Worm (Caenorhabditis elegans): ENCODE results near the gene lam-1.
"Not testable (repeated sequence)": the region's sequence is repeated elsewhere in the genome, so short reads cannot be mapped to it uniquely, and the experiment has no call there.

lam-1 gene

DNA sequence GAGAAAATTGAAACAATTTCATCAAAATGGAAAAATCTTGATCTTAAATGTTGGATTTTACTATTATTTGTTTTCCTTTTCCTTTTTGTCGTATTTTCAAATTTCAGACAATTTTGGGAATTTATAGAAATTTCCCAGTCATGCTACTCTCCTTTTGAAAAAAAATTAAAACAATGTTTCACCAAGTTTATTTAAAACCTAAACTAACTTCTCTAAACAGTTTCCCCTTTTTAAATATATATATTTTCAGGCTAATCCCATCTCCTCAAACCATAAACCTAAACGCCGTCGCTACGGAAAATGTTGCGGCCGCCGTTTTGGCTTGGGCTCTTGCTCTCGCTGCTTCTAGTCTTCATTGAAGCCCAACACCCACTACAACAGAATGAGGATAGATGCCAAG, at the start of gene lam-1:
Gene lam-1, plus strand, starts transcription at position 301 of the 400 bp plus-strand sequence.
- TF ChIP-seq unc-62 (GFP tag; optimal IDR thresholded peaks at IDR 0.05): no peak

DNA sequence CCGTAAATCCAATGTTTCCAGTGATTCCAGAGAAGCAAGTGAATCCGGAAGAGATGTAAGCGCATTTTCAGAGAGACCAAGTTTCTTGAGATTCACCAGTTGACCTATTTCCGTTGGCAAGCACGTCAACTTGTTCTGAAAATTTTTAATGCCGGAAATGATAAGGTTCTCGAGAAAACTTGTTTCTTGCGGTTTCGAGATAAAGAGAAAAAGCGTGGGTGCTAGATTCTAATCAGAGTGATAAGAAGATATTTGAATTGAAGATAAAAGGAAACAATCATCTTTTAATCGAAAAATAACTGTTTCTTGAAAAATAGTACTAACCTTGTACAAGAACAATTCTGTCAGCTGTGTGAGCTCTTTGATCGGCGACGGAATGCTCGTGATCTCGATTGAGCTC, 41.4 kb upstream of the lam-1 start:
- TF ChIP-seq unc-62 (GFP tag; optimal IDR thresholded peaks at IDR 0.05): no peak

DNA sequence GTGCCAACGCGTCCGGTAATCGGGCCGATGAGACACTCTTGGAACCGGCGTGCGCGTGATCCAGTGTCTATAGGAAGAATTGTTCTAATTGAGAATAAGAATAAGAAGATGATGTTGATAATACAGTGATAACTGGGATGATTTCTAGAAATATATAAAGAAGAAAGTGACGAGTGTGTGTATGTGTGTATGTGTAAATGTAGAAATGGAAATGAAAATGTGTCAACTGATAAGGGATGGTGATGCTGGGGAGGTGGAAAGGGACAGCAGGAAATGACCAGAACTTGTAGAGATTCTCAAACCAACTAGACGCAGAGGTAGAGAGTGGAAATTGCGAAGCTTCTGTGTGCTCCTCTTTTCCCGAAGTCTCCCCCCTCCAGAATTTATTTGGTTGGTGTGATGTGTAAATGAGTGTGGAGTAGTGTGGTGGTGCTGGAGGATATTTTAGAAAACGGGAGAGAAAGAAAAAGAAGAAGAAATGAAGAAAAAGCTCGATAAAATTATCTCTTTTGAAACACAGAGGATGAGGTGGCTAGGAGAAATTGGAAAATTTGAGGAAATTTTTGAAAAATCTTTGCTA, 39.3 kb upstream of the lam-1 start:
- no peak for TF ChIP-seq unc-62 (GFP tag; optimal IDR thresholded peaks at IDR 0.05)

DNA sequence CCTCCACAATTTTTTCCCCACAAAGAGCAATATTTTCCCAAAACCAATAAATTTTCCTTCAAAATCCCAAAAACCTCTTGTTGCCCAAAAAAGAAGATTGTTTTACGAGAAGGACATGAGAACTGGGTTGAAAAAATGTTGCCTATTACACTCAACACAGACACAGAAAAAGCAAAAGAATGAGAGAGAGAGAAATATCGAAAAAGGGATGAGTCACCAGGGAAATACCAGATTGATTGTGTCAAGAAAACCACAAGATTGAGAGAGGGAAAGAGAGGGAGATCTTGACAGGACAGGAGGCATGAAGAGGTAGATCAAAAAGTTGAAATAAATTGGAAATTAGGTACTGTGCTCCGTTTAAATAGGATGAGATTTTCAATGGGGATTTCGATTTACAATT, 38.3 kb upstream of the lam-1 start:
- TF ChIP-seq unc-62 (GFP tag; optimal IDR thresholded peaks at IDR 0.05): no peak

DNA sequence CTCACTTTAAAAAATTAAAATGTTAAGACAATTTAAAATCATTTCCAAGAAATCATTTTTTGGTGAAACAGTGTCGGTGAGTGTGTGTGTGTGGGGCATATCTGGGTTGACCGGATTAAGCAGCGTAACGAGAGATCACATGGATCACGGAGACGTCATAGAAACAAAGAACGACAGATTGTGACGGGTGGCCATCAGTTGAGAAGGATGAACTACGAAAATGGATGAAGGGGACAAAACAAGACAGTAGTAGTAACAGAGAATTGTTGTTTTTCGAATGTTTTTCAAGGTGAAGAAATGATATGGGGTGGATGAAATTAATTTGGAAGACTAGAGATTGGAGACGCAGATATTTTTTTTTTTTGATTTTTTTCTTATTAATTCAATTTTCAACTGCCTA, 36.6 kb upstream of the lam-1 start:
- TF ChIP-seq unc-62 (GFP tag; optimal IDR thresholded peaks at IDR 0.05): no peak

DNA sequence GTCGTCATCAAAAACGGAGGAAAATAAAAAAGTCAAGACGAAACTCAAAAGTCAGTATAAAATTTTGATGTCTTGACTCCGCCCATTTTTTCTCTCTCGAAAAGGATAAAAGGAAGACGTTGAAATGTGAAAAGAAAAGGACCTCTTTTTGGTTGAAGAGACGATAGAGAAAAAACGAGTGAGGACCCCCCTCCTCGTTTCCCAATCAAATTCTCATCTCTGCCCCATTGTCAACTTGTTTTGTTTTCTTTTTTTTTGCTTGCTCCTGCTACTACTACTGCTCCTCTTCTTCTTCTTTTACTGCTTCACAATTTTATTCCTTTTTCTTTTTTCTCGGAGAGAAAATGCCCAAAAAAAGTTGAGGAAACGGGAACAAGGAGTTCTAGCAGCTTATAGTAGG, 35.3 kb upstream of the lam-1 start:
- no peak for TF ChIP-seq unc-62 (GFP tag; optimal IDR thresholded peaks at IDR 0.05)

DNA sequence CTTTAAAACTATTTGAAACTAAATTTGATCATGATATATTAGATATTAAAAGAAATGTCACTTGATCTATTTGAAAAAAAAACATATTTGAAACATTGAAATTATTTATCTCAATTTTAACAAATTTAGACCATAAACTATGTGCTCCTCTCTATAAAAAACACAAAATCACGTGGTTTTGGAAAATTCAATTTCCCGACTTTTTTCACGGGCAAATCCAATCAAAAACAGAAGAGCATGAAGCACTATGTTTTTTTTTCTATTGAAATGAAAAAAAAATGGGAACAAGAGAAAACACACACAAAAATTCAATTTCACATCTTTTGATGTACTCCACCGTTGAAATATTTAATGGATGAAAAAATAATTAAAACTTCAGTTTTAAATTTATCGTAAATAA, 33.9 kb upstream of the lam-1 start:
- TF ChIP-seq unc-62 (GFP tag; optimal IDR thresholded peaks at IDR 0.05): no peak

DNA sequence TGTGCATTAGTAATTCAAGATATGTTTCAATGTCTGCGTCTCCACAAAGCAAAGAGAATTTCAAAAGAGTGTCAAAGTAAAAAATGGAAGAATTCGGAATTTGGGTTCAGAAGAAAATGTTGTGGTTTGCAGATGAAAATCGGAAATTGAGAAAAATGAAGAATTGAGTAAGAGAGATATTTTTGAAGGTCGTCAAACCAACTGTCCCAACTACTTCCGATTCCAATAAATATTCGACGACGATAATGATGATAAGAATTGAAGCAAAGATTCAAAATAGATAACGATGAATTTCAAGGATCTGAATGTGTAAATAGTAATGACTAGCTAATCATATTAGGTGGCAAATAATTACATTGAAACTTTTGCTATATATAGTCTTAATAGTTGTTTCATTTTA, 33.2 kb upstream of the lam-1 start:
- no peak for TF ChIP-seq unc-62 (GFP tag; optimal IDR thresholded peaks at IDR 0.05)

DNA sequence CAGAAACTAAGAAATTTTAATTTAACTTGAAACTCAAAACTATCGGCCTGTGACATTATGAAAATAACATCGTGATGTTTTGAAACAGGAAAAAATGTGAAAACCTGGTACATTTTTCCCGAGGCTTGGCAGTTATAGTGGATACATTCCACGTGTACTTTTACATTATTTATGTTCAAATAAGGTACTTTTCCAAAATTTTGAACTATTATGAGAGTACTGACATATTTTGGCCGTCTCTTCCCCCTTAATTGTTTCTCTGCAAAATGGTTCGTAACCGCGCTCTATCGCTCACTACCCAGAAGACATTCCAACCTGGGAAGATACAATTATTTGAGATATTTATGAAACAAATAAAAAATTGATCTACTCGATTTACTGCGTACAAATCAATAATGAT, 23.3 kb upstream of the lam-1 start, which contains the start of gene C24D10.5:
Gene C24D10.5, plus strand, starts transcription at position 301 of the 400 bp plus-strand sequence.
- no peak for TF ChIP-seq unc-62 (GFP tag; optimal IDR thresholded peaks at IDR 0.05)

DNA sequence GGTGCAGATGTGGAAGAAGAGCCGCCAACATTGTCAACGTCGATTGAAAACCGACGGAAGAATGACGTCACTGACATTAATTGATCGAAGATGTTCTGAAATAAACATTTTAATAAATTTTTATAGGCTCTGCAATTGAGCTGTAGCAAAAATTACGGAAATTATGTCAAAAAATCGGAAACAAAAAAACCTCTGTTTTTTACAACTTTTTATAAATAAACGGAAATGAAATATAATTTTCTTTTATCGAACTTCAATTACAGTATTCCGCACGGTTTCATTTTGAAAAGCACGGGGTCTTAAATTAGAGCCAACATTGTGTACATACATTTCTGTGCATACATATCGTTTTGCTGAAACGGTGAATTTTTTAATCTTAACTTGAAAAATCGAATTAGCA, 20.7 kb upstream of the lam-1 start, which contains the start of gene soc-2:
Gene soc-2, minus strand, starts transcription at position 101 of the 400 bp plus-strand sequence.
- no peak for TF ChIP-seq unc-62 (GFP tag; optimal IDR thresholded peaks at IDR 0.05)

DNA sequence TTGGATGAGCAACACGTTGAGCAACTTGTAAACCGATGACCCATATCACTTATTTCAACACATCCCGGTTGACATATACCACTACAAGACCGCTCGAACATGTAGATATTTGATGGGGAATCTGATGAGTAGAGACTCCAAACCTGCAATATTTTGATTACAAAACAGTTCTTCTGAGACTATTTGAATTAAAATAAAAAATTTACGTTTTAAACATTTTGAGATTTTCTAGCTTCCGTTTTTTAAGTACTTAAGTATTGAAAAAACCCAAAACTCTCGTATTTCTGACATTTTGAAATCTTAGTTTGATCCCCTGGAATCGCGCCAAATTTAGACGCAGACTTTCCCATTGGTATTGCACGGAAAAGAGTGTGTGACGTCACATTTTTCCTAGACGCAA, 15.9 kb upstream of the lam-1 start, which contains the start of gene C24D10.49:
Gene C24D10.49, minus strand, starts transcription at position 101 of the 400 bp plus-strand sequence.
- no peak for TF ChIP-seq unc-62 (GFP tag; optimal IDR thresholded peaks at IDR 0.05)

DNA sequence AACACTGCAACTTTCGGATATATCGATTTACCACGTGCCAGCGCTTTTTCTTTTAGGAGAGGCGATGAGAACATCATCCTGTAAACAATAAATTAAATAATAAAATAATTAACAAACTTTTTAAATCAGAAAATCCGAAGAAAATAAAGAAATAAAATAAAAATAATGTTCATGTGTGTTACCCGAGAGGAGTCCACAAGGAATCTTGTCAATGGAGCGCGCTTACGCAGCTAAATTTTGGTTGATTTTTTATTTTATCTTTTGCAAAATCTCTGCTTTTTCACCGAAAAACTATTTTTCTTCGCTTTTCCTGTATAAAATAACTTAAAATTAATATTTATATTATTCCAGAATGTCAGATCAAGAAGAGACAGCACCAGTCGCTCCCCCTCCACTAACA, 13.0 kb upstream of the lam-1 start, which contains the start of the genes C24D10.6 and C24D10.4:
Gene C24D10.6, minus strand, starts transcription at position 78 of the 400 bp plus-strand sequence.
Gene C24D10.4, plus strand, starts transcription at position 352 of the 400 bp plus-strand sequence.
- no peak for TF ChIP-seq unc-62 (GFP tag; optimal IDR thresholded peaks at IDR 0.05)

DNA sequence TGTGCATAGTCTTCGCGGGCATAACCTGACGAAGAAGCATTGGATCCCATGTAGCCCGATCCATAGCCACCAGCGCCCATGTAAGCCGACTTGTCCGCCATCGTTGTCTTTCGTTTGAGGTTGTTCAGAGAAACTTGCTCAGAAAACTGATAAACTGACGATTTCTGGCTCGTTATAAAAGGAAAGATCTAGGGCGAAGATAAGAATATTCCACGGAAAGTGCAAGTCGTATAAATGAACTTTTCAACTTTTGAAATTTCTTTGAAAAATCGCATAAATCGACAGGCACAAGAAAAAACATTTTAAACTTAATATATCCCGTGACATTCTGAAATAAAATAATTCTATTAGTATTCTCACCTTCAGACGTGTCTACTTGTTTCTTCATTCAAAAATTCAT, 10.2 kb upstream of the lam-1 start, which contains the start of the genes nspd-3 and C24D10.2:
Gene nspd-3, minus strand, starts transcription at position 101 of the 400 bp plus-strand sequence.
Gene C24D10.2, plus strand, starts transcription at position 399 of the 400 bp plus-strand sequence.
- not testable (repeated sequence) for TF ChIP-seq unc-62 (GFP tag; optimal IDR thresholded peaks at IDR 0.05)

DNA sequence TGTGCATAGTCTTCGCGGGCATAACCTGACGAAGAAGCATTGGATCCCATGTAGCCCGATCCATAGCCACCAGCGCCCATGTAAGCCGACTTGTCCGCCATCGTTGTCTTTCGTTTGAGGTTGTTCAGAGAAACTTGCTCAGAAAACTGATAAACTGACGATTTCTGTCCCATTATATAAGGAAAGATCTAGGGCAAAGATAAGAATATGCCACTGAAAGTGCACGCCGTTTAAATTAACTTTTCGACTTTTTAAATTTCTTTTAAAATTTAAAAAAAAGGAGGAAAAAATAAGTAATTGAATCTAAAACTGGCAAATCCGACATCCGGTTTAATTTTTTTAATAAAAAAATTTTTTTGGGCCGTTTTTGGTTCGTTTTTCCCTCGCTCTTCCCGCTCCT, 7.5 kb upstream of the lam-1 start, which contains the start of gene nspd-6:
Gene nspd-6, minus strand, starts transcription at position 101 of the 400 bp plus-strand sequence.
- not testable (repeated sequence) for TF ChIP-seq unc-62 (GFP tag; optimal IDR thresholded peaks at IDR 0.05)

DNA sequence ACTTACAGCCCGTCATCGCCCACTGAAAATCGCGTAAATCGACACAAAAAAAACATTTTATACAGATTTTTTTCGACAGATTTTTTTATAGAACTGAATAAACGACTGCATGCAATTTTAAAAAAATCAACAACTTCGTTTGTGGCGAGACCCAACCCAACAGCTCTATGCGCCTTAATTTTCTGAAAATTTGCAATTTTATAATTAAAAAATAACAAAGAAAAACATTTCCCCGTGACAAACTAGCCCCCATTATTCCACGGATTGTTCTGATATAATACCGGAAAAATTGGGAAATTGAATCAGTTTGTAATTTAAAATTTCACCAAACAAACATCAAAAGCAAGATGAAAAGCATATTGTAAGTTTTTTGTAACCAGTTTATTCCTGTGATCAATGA, 7.1 kb upstream of the lam-1 start, which contains the start of gene ptp-5.1:
Gene ptp-5.1, plus strand, starts transcription at position 301 of the 400 bp plus-strand sequence.
- TF ChIP-seq unc-62 (GFP tag; optimal IDR thresholded peaks at IDR 0.05): no peak

DNA sequence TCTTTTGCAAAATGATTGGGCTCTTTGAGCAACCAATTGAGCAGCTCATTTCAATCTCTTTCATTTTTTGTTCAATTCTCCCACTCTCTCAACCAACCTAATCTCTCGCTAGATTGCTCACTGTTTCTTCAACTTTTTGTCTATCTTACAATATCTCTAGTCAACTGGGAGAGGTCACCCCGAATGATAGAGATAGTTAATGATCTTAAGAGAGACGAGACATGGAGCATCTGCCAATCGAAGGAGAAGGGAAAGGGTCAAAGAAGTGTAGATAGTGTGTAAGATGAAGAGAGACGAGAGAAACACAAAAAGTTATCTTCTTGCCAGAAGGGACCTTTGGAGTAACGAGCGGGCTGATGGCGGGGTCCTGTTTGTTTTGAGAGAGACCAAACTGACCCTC, 3.8 kb upstream of the lam-1 start:
- TF ChIP-seq unc-62 (GFP tag; optimal IDR thresholded peaks at IDR 0.05): no peak

DNA sequence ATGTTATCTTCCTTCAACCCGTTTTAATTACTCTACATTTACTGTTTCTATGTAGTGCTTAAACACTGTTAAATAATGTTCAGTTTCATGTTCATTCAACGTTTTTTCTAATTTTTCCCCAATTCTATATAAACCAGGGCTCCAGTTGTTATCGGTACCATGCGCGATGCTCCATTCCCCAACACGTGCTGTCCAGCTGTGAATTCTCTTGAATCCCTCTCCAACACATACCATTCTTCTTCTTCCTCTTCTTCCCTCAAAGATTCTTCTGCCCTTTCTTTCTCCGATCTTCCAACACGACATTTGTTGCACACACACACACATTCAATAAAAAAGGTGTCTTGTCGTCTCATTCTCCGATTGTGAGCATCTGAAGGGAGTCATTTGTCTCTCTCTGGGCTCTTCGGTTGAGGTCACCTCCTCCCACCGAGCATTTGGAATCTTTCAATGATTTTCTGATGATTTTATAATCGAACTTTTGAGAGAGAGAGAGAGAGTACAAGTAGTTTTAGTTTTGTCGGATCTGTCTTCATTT, 1.1 kb upstream of the lam-1 start:
- TF ChIP-seq unc-62 (GFP tag; optimal IDR thresholded peaks at IDR 0.05): no peak
